Fruit fly (Drosophila melanogaster) whole organism, embryonic: ENCODE data around the gene cic.

ENCODE experiments used
- Awh ChIP-seq: fragments of 200-800 bp; sonication (Bioruptor generic); IDR thresholded peaks from 2 replicates; pipeline ENCODE4, ENCODE4 v1.3.6; 2022; ENCODE audit warnings: missing biosample characterization, missing genetic modification characterization
- Blimp-1 ChIP-seq: fragments of 200-800 bp; sonication (Bioruptor generic); optimal IDR thresholded peaks from 3 replicates; lab custom pipeline; 2018; ENCODE audit warnings: missing biosample characterization, missing genetic modification characterization, mild to moderate bottlenecking, moderate library complexity, missing genetic modification reagents
- CG1024 ChIP-seq: fragments of 200-800 bp; sonication (Bioruptor generic); IDR thresholded peaks from 2 replicates; pipeline ENCODE4 v1.3.6; 2022; ENCODE audit warnings: missing biosample characterization, missing genetic modification characterization
- CG10267 ChIP-seq: fragments of 200-800 bp; sonication (Bioruptor generic); optimal IDR thresholded peaks from 2 replicates; lab custom pipeline; 2018; ENCODE audit warnings: missing biosample characterization, mild to moderate bottlenecking, missing genetic modification characterization, moderate library complexity
- CG11247 ChIP-seq: fragments of 200-800 bp; sonication (Bioruptor generic); IDR thresholded peaks from 2 replicates; pipeline ENCODE4 v1.3.6; 2022; ENCODE audit warnings: missing biosample characterization, missing genetic modification characterization
- CG11696 ChIP-seq: fragments of 200-800 bp; sonication (Bioruptor generic); IDR thresholded peaks from 2 replicates; pipeline ENCODE4 v1.3.6; 2022; ENCODE audit warnings: missing biosample characterization, missing genetic modification characterization
- CG13296 ChIP-seq: fragments of 200-800 bp; sonication (Bioruptor generic); optimal IDR thresholded peaks from 3 replicates; lab custom pipeline; 2018; ENCODE audit warnings: missing biosample characterization, mild to moderate bottlenecking, missing genetic modification characterization
- CG14710 ChIP-seq: fragments of 200-800 bp; sonication (Bioruptor generic); optimal IDR thresholded peaks from 3 replicates; lab custom pipeline; 2019; ENCODE audit warnings: missing biosample characterization, mild to moderate bottlenecking, missing genetic modification characterization, moderate library complexity
- CG15269 ChIP-seq: fragments of 200-800 bp; sonication (Bioruptor generic); optimal IDR thresholded peaks from 2 replicates; lab custom pipeline; 2018; ENCODE audit warnings: missing biosample characterization, mild to moderate bottlenecking, missing genetic modification characterization, moderate library complexity
- CG1529 ChIP-seq: fragments of 200-800 bp; sonication (Bioruptor generic); optimal IDR thresholded peaks from 3 replicates; lab custom pipeline; 2018; ENCODE audit warnings: missing biosample characterization, missing genetic modification characterization
- CG17359 ChIP-seq: fragments of 200-800 bp; sonication (Bioruptor generic); optimal IDR thresholded peaks from 3 replicates; lab custom pipeline; 2018; ENCODE audit warnings: missing biosample characterization, mild to moderate bottlenecking, missing genetic modification characterization, moderate library complexity
- CG18011 ChIP-seq: fragments of 200-800 bp; sonication (Bioruptor generic); optimal IDR thresholded peaks from 2 replicates; lab custom pipeline; 2017; ENCODE audit warnings: missing biosample characterization, missing genetic modification characterization, mild to moderate bottlenecking, moderate library complexity, missing genotype
- CG18599 ChIP-seq: fragments of 200-800 bp; sonication (Bioruptor generic); optimal IDR thresholded peaks from 3 replicates; lab custom pipeline; 2017; ENCODE audit warnings: missing biosample characterization, missing genetic modification characterization, mild to moderate bottlenecking, moderate library complexity, missing genetic modification reagents
- CG2199 ChIP-seq: fragments of 200-800 bp; sonication (Bioruptor generic); IDR thresholded peaks from 3 replicates; pipeline ENCODE4 v1.3.6; 2022; ENCODE audit warnings: missing biosample characterization, missing genetic modification characterization
- CG2202 ChIP-seq: fragments of 200-800 bp; sonication (Bioruptor generic); optimal IDR thresholded peaks from 2 replicates; lab custom pipeline; 2018; ENCODE audit warnings: missing biosample characterization, mild to moderate bottlenecking, missing genetic modification characterization
- CG31224 ChIP-seq: fragments of 200-800 bp; sonication (Bioruptor generic); IDR thresholded peaks from 2 replicates; pipeline ENCODE4 v1.3.6; 2022; ENCODE audit warnings: missing biosample characterization, missing genetic modification characterization
- CG34376 ChIP-seq: fragments of 200-800 bp; sonication (Bioruptor generic); optimal IDR thresholded peaks from 2 replicates; lab custom pipeline; 2018; ENCODE audit warnings: missing biosample characterization, mild to moderate bottlenecking, missing genetic modification characterization
- CG3995 ChIP-seq: fragments of 200-800 bp; sonication (Bioruptor generic); optimal IDR thresholded peaks from 3 replicates; lab custom pipeline; 2016; ENCODE audit warnings: missing biosample characterization, missing genetic modification characterization
- CG4360 ChIP-seq: fragments of 200-800 bp; sonication (Bioruptor generic); IDR thresholded peaks from 2 replicates; pipeline ENCODE4 v1.3.6; 2022; ENCODE audit warnings: missing biosample characterization, missing genetic modification characterization
- CG4424 ChIP-seq: fragments of 200-800 bp; sonication (Bioruptor generic); optimal IDR thresholded peaks from 3 replicates; lab custom pipeline; 2016; ENCODE audit warnings: missing biosample characterization, missing genetic modification characterization
- CG4707 ChIP-seq: fragments of 200-800 bp; sonication (Bioruptor generic); optimal IDR thresholded peaks from 2 replicates; lab custom pipeline; 2018; ENCODE audit warnings: missing biosample characterization, mild to moderate bottlenecking, missing genetic modification characterization, moderate library complexity
- CG5180 ChIP-seq: fragments of 200-800 bp; sonication (Bioruptor generic); optimal IDR thresholded peaks from 3 replicates; lab custom pipeline; 2017; ENCODE audit warnings: missing biosample characterization, missing genetic modification characterization, mild to moderate bottlenecking, moderate library complexity, missing genetic modification reagents
- CG7839 ChIP-seq: fragments of 200-800 bp; sonication (Bioruptor generic); optimal IDR thresholded peaks from 3 replicates; lab custom pipeline; 2018; ENCODE audit warnings: missing biosample characterization, mild to moderate bottlenecking, missing genetic modification characterization, moderate library complexity
- CG8281 ChIP-seq: fragments of 200-800 bp; sonication (Bioruptor generic); optimal IDR thresholded peaks from 2 replicates; lab custom pipeline; 2018; ENCODE audit warnings: missing biosample characterization, mild to moderate bottlenecking, missing genetic modification characterization, moderate library complexity
- Chrac-16 ChIP-seq: fragments of 200-800 bp; sonication (Bioruptor generic); optimal IDR thresholded peaks from 3 replicates; lab custom pipeline; 2016; ENCODE audit warnings: missing biosample characterization, missing genetic modification characterization
- Dip2 ChIP-seq: fragments of 200-800 bp; sonication (Bioruptor generic); IDR thresholded peaks from 2 replicates; pipeline ENCODE4 v1.3.6; 2022; ENCODE audit warnings: missing biosample characterization, missing genetic modification characterization
- Hand ChIP-seq: fragments of 200-800 bp; sonication (Bioruptor generic); optimal IDR thresholded peaks from 2 replicates; lab custom pipeline; 2017; ENCODE audit warnings: mild to moderate bottlenecking, missing biosample characterization, missing genetic modification reagents, missing genetic modification characterization
- Hey ChIP-seq: fragments of 200-800 bp; sonication (Bioruptor generic); optimal IDR thresholded peaks from 3 replicates; lab custom pipeline; 2018; ENCODE audit warnings: missing biosample characterization, mild to moderate bottlenecking, missing genetic modification characterization
- Hr3 ChIP-seq: fragments of 200-800 bp; sonication (Bioruptor generic); optimal IDR thresholded peaks from 3 replicates; lab custom pipeline; 2016; ENCODE audit warnings: missing biosample characterization, missing genetic modification characterization
- Med ChIP-seq: fragments of 200-800 bp; sonication (Bioruptor generic); peaks from one replicate; lab custom pipeline; 2016; ENCODE audit warnings: missing biosample characterization, missing genetic modification characterization, mild to moderate bottlenecking, inconsistent platforms, moderate library complexity
- Meics ChIP-seq: fragments of 200-800 bp; sonication (Bioruptor generic); optimal IDR thresholded peaks from 2 replicates; lab custom pipeline; 2017; ENCODE audit warnings: missing biosample characterization, mild to moderate bottlenecking, missing genetic modification characterization
- Mes4 ChIP-seq: fragments of 200-800 bp; sonication (Bioruptor generic); optimal IDR thresholded peaks from 2 replicates; lab custom pipeline; 2016; ENCODE audit warnings: missing biosample characterization, missing genetic modification characterization
- Myb ChIP-seq: fragments of 200-800 bp; sonication (Bioruptor generic); optimal IDR thresholded peaks from 2 replicates; lab custom pipeline; 2016; ENCODE audit warnings: missing biosample characterization, missing genetic modification characterization
- Pdp1 ChIP-seq, 2 experiments: fragments of 200-800 bp; sonication (Bioruptor generic); optimal IDR thresholded peaks; 3 replicates each; lab custom pipeline; 2016; ENCODE audit warnings: missing biosample characterization in 2 of 2, missing genetic modification characterization in 2 of 2, mild to moderate bottlenecking in 1 of 2, moderate library complexity in 1 of 2
- Rfx ChIP-seq: fragments of 200-800 bp; sonication (Bioruptor generic); IDR thresholded peaks from 2 replicates; pipeline ENCODE4 v1.3.6; 2022; ENCODE audit warnings: missing biosample characterization, missing genetic modification characterization
- Rx ChIP-seq: fragments of 200-800 bp; sonication (Bioruptor generic); IDR thresholded peaks from 2 replicates; pipeline ENCODE4 v1.3.6; 2022; ENCODE audit warnings: missing biosample characterization, missing genetic modification characterization
- chif ChIP-seq, 2 experiments: fragments of 200-800 bp; sonication (Bioruptor generic); optimal IDR thresholded peaks; 3 replicates each; lab custom pipeline; 2016; ENCODE audit warnings: missing biosample characterization in 2 of 2, missing genetic modification characterization in 2 of 2
- crol ChIP-seq: fragments of 200-800 bp; sonication (Bioruptor generic); IDR thresholded peaks from 2 replicates; pipeline ENCODE4 v1.3.6; 2022; ENCODE audit warnings: missing biosample characterization, missing genetic modification characterization
- cwo ChIP-seq: fragments of 200-800 bp; sonication (Bioruptor generic); optimal IDR thresholded peaks from 3 replicates; lab custom pipeline; 2017; ENCODE audit warnings: missing biosample characterization, missing genetic modification characterization, mild to moderate bottlenecking, moderate library complexity, missing genetic modification reagents
- fu2 ChIP-seq: fragments of 200-800 bp; sonication (Bioruptor generic); optimal IDR thresholded peaks from 2 replicates; lab custom pipeline; 2016; ENCODE audit warnings: missing biosample characterization, missing genetic modification characterization
- gcm2 ChIP-seq: fragments of 200-800 bp; sonication (Bioruptor generic); optimal IDR thresholded peaks from 2 replicates; lab custom pipeline; 2016; ENCODE audit warnings: missing biosample characterization, missing genetic modification characterization
- gem ChIP-seq: fragments of 200-800 bp; sonication (Bioruptor generic); optimal IDR thresholded peaks from 2 replicates; lab custom pipeline; 2019; ENCODE audit warnings: missing biosample characterization, mild to moderate bottlenecking, missing genetic modification characterization, moderate library complexity
- maf-S ChIP-seq: fragments of 200-800 bp; sonication (Bioruptor generic); optimal IDR thresholded peaks from 2 replicates; lab custom pipeline; 2016; ENCODE audit warnings: missing biosample characterization, missing genetic modification characterization
- sim ChIP-seq: fragments of 200-800 bp; sonication (Bioruptor generic); IDR thresholded peaks from 2 replicates; pipeline ENCODE4 v1.3.6; 2022; ENCODE audit warnings: missing biosample characterization, missing genetic modification characterization
- vfl ChIP-seq: fragments of 200-800 bp; sonication (Bioruptor generic); optimal IDR thresholded peaks from 2 replicates; lab custom pipeline; 2016; ENCODE audit warnings: missing biosample characterization, missing genetic modification characterization
- zfh2 ChIP-seq: fragments of 200-800 bp; sonication (Bioruptor generic); optimal IDR thresholded peaks from 2 replicates; lab custom pipeline; 2016; ENCODE audit warnings: missing biosample characterization, missing genetic modification characterization

Gene cic

DNA sequence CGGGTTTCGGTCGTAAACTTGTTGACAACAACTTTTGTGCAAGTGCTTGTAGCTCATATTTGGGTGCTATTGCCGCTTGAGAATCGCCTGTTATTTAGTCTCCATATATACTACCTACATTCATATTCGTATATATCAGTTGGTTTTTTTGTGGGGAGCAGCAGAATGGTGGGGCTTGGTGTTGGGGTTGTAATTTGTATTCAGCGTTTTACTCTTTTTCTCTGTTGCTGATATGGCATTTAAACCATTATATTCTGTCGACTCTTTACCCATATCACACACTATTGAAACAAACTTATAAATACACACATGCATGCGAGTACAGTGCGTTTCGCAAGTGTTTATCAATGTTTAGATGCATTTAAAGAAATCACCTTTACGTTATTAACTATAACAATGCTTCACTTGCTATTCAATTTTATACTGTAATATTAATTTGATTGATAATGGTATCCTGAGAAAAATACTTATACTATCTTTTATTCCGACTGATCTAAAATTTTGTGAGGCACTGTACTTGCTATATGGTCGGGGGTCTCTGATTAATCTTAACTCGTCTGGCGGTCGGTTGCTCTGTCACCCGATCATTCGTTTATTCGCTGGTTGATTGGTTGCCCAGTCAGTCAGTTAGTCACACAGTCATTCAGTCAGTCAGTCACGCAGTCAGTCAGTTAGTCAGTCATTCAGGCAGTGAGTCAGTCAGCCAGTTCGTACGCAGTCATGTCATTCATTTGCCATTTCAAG, 8.8 kb downstream of the cic start (continued):
- TF ChIP-seq CG18599 (peak; percentile 96), CG3995 (GFP tag; lab: Kevin White, UChicago) (peak; percentile 57), Pdp1 (GFP tag; optimal IDR thresholded peaks at IDR 0.05; lab: Kevin White, UChicago) (peak in 1 of 2 experiments; percentile 71), CG14710 (tag; lab: Kevin White, UChicago) (peak; percentile 58), Chrac-16 (GFP tag; lab: Kevin White, UChicago) (peak; percentile 76), sim (GFP tag; lab: Robert Waterston, UW) (peak; percentile 60; the same call in 1 of the 2 replicates), CG1529 (GFP tag; lab: Kevin White, UChicago) (peak; percentile 60), Hand (peak; percentile 83), CG13296 (GFP tag; lab: Kevin White, UChicago) (peak; percentile 90), CG11247 (peak; percentile 70; the same call in 1 of the 2 replicates), Meics (peak; percentile 92), vfl (GFP tag; lab: Kevin White, UChicago) (peak; percentile 8), Myb (peak; percentile 63), Awh (peak; percentile 78), CG1024 (no peak), Hey (tag; lab: Kevin White, UChicago) (no peak), Mes4 (peak; percentile 32), chif (GFP tag; optimal IDR thresholded peaks at IDR 0.05; lab: Kevin White, UChicago) (peak; percentile 25 to 70), CG10267 (tag; lab: Kevin White, UChicago) (peak; percentile 78), CG18011 (GFP tag; lab: Kevin White, UChicago) (peak; percentile 55), zfh2 (GFP tag; lab: Kevin White, UChicago) (peak; percentile 73), gem (tag; lab: Kevin White, UChicago) (peak; percentile 94), fu2 (GFP tag; lab: Kevin White, UChicago) (peak; percentile 62), CG15269 (tag; lab: Kevin White, UChicago) (peak; percentile 94), CG11696 (GFP tag; lab: Robert Waterston, UW) (peak; percentile 67; the same call in 1 of the 2 replicates), Hr3 (GFP tag; lab: Kevin White, UChicago) (peak; percentile 79), CG8281 (tag; lab: Kevin White, UChicago) (peak; percentile 99), gcm2 (GFP tag; lab: Kevin White, UChicago) (peak; percentile 61), CG34376 (peak; percentile 75)
- TF ChIP-seq, all 482 proteins: peak for 374

DNA sequence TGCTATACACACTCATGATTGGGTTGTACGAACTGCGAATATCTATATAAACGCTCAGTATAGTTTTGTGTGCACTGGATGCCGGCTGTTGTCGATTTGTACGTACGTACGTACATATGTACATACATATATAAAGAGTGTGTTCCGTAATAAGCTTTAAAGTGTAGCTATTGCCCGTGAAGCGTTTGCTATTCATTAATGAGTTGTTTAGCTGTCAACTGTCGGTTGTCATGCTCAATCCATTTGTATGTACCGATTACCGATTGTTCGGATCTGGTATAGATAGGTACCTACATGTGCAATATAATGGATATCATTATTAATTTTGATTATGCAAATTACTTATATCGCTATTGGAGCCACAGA, 9.4 kb downstream of the cic start:
- TF ChIP-seq Pdp1 (GFP tag; optimal IDR thresholded peaks at IDR 0.05; lab: Kevin White, UChicago) (peak in 1 of 2 experiments; percentile 56), Blimp-1 (GFP tag; lab: Kevin White, UChicago) (no peak)

DNA sequence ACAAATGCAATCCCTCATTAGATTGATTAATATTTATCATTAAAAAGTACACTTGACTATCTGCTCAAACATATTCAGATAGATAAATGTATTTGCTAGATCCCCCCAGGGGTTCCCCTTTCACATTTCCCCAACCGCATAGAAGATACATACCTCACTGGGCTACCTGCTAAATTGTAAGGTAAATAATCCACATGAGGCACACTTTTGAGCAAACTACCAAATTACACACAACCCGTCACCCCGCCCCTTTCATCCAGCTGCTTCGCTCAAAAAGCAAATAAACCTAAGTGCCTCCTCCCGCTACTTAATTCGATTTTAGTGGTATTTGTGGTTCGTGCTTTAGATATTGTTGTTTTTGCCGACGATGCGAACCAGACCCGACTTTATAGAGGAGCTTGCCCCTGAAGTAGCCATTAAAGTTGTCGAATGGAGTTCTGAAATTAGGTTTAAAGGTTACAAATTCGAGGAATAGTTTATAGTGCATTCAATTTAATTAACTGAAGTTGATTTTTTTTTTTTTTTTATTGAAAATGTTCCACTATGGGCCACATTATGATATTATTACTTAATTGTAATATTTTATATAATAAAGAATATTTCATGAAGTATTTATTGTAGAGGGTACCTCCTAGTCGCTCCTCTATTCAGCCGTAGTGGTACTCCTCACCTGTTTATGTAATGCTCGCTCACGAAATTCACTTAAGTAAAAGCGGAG, 10.5 kb downstream of the cic start:
- TF ChIP-seq CG31224, result 0 out of 2 replicates have a peak, but pooled peaks have one; percentile 11
- TF ChIP-seq CG5180 (GFP tag; lab: Kevin White, UChicago), result peak; percentile 31
- TF ChIP-seq CG2199 (GFP tag; lab: Robert Waterston, UW), result no peak
- TF ChIP-seq CG7839 (tag; lab: Kevin White, UChicago), result peak; percentile 43
- no peak for TF ChIP-seq CG4360 (GFP tag; lab: Robert Waterston, UW)
- peak; percentile 12 for TF ChIP-seq CG17359 (tag; lab: Kevin White, UChicago)
- TF ChIP-seq maf-S (GFP tag; lab: Kevin White, UChicago), result no peak
- no peak for TF ChIP-seq cwo (GFP tag; lab: Kevin White, UChicago)
- TF ChIP-seq CG4707 (GFP tag; lab: Kevin White, UChicago), result peak; percentile 0
- peak; percentile 69 for TF ChIP-seq crol (GFP tag; lab: Robert Waterston, UW)
- peak; percentile 19 for TF ChIP-seq CG2202 (tag; lab: Kevin White, UChicago)
- peak; percentile 47; the same call in 1 of the 2 replicates for TF ChIP-seq Rfx (GFP tag; lab: Robert Waterston, UW)
- TF ChIP-seq Dip2 (GFP tag; lab: Robert Waterston, UW), result no peak
- no peak for TF ChIP-seq Rx
- TF ChIP-seq Med (GFP tag; lab: Kevin White, UChicago), result peak; percentile 60
- peak; percentile 6 for TF ChIP-seq CG4424 (GFP tag; lab: Kevin White, UChicago)
